Worm (Caenorhabditis elegans) whole organism, late embryonic: ENCODE measurements around the gene mct-4.

ENCODE experiments used
- C08G9.2 ChIP-seq: sonication (generic microtip); optimal IDR thresholded peaks from 2 replicates; lab custom pipeline; 2016; ENCODE audit warnings: mild to moderate bottlenecking, missing genetic modification characterization, moderate library complexity, missing compliant biosample characterization
- ceh-34 ChIP-seq: sonication (generic microtip); optimal IDR thresholded peaks from 2 replicates; lab custom pipeline; 2016; ENCODE audit warnings: mild to moderate bottlenecking, missing genetic modification characterization, missing compliant biosample characterization
- dmd-4 ChIP-seq: sonication (generic microtip); optimal IDR thresholded peaks from 2 replicates; lab custom pipeline; 2016; ENCODE audit warnings: borderline replicate concordance, missing genetic modification characterization, missing compliant biosample characterization
- fkh-10 ChIP-seq: fragments of 150-350 bp; optimal IDR thresholded peaks from 2 replicates; lab custom pipeline; 2014; ENCODE audit warnings: missing biosample characterization, missing genetic modification reagents, missing genetic modification characterization
- lim-6 ChIP-seq: sonication (generic microtip); optimal IDR thresholded peaks from 2 replicates; lab custom pipeline; 2016; ENCODE audit warnings: missing genetic modification characterization, missing compliant biosample characterization
- pag-3 ChIP-seq: sonication (generic microtip); optimal IDR thresholded peaks from 2 replicates; lab custom pipeline; 2016; ENCODE audit warnings: missing compliant biosample characterization, missing genetic modification characterization, borderline replicate concordance
- pat-9 ChIP-seq: fragments of 200-800 bp; sonication (Bioruptor generic); optimal IDR thresholded peaks from 2 replicates; lab custom pipeline; 2018; ENCODE audit warnings: mild to moderate bottlenecking, missing genetic modification characterization, moderate library complexity, missing compliant biosample characterization
- pqm-1 ChIP-seq: sonication (generic microtip); optimal IDR thresholded peaks from 2 replicates; lab custom pipeline; 2016; ENCODE audit warnings: missing genetic modification characterization, missing compliant biosample characterization

DNA sequence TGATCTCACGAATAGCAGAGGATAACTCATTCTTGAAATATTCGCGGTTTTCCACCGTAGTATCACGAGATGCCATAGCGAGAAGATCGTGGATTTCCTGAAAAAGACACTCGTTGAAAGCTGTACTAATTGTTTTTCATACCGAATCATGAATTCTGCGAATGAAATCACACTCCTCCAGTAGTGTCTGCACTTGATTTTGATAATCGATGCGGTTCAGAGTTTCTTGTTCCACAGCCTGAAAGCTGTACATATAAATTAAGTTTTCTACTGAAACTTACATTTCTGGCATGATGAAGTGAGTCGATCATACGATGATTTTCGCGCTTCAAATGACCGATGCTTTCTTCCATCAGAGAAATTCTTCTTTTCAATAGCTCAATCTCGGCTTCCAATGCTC lies 15.1 kb downstream of the mct-4 start:
- TF ChIP-seq lim-6 (tag; lab: Kevin White, UChicago) (no peak), fkh-10 (GFP tag; lab: Kevin White, UChicago) (no peak), pqm-1 (no peak), pat-9 (no peak), dmd-4 (tag; lab: Kevin White, UChicago) (no peak), C08G9.2 (no peak), ceh-34 (tag; lab: Kevin White, UChicago) (no peak), pag-3 (no peak)
